Worm (Caenorhabditis elegans) whole organism, L2 larva: ENCODE data around the gene F11E6.11.

Source experiments
- C34F6.9 ChIP-seq: fragments of 150-350 bp; optimal IDR thresholded peaks from 2 replicates; lab custom pipeline; 2014; ENCODE audit warnings: missing biosample characterization, missing genetic modification characterization
- F13H6.1 ChIP-seq: sonication (generic microtip); optimal IDR thresholded peaks from 2 replicates; lab custom pipeline; 2016; ENCODE audit warnings: missing genetic modification characterization, missing compliant biosample characterization
- R02D3.7 ChIP-seq: fragments of 150-350 bp; optimal IDR thresholded peaks from 2 replicates; lab custom pipeline; 2014; ENCODE audit warnings: missing biosample characterization, missing genetic modification characterization
- Y55F3AM.14 ChIP-seq: fragments of 200-800 bp; sonication (Bioruptor generic); optimal IDR thresholded peaks from 2 replicates; lab custom pipeline; 2018; ENCODE audit warnings: mild to moderate bottlenecking, missing genetic modification characterization, missing compliant biosample characterization
- ZK546.5 ChIP-seq: sonication (generic microtip); optimal IDR thresholded peaks from 2 replicates; lab custom pipeline; 2017; ENCODE audit warnings: missing biosample characterization, missing genetic modification characterization
- alr-1 ChIP-seq: fragments of 150-350 bp; optimal IDR thresholded peaks from 2 replicates; lab custom pipeline; 2014; ENCODE audit warnings: missing biosample characterization, missing genetic modification characterization
- aly-2 ChIP-seq: fragments of 150-350 bp; optimal IDR thresholded peaks from 2 replicates; lab custom pipeline; 2014; ENCODE audit warnings: missing biosample characterization, missing genetic modification characterization
- ama-1 ChIP-seq: fragments of 150-350 bp; optimal IDR thresholded peaks from 2 replicates; lab custom pipeline; 2018; ENCODE audit warnings: inconsistent platforms
- ceh-16 ChIP-seq: fragments of 150-350 bp; optimal IDR thresholded peaks from 2 replicates; lab custom pipeline; 2014; ENCODE audit warnings: missing biosample characterization, missing genetic modification characterization
- crh-2 ChIP-seq: sonication (generic microtip); optimal IDR thresholded peaks from 2 replicates; lab custom pipeline; 2017; ENCODE audit warnings: missing biosample characterization, missing genetic modification characterization
- dmd-4 ChIP-seq: sonication (generic microtip); optimal IDR thresholded peaks from 2 replicates; lab custom pipeline; 2017; ENCODE audit warnings: missing biosample characterization, missing genetic modification characterization
- egl-27 ChIP-seq: sonication (generic microtip); optimal IDR thresholded peaks from 3 replicates; lab custom pipeline; 2017; ENCODE audit warnings: missing biosample characterization, missing genetic modification reagents, missing genetic modification characterization
- elt-1 ChIP-seq: fragments of 150-350 bp; optimal IDR thresholded peaks from 2 replicates; lab custom pipeline; 2014; ENCODE audit warnings: missing biosample characterization, missing genetic modification characterization
- elt-3 ChIP-seq: sonication (generic microtip); optimal IDR thresholded peaks from 2 replicates; lab custom pipeline; 2017; ENCODE audit warnings: missing biosample characterization, missing genetic modification characterization
- fos-1 ChIP-seq: fragments of 150-350 bp; optimal IDR thresholded peaks from 2 replicates; lab custom pipeline; 2014; ENCODE audit warnings: missing biosample characterization, missing genetic modification characterization
- gmeb-1 ChIP-seq: fragments of 150-350 bp; optimal IDR thresholded peaks from 2 replicates; lab custom pipeline; 2014; ENCODE audit warnings: missing biosample characterization, missing genetic modification characterization
- lin-11 ChIP-seq: fragments of 150-350 bp; sonication (generic microtip); optimal IDR thresholded peaks from 2 replicates; lab custom pipeline; 2014; ENCODE audit warnings: missing biosample characterization, missing genetic modification characterization, inconsistent platforms, mixed read lengths
- lin-13 ChIP-seq: fragments of 150-350 bp; optimal IDR thresholded peaks from 2 replicates; lab custom pipeline; 2014; ENCODE audit warnings: missing biosample characterization, missing genetic modification reagents, missing genetic modification characterization
- lin-39 ChIP-seq: fragments of 150-350 bp; optimal IDR thresholded peaks from 2 replicates; lab custom pipeline; 2014; ENCODE audit warnings: missing biosample characterization, missing genetic modification reagents, missing genetic modification characterization
- lsy-2 ChIP-seq, 2 experiments: fragments of 150-350 bp in 1 of 2; sonication (generic microtip) in 1 of 2; optimal IDR thresholded peaks; 2 replicates each; lab custom pipeline; 2014 to 2017; ENCODE audit warnings: missing biosample characterization in 2 of 2, missing genetic modification characterization in 2 of 2
- mbf-1 ChIP-seq: sonication (generic microtip); optimal IDR thresholded peaks from 2 replicates; lab custom pipeline; 2017; ENCODE audit warnings: missing biosample characterization, missing genetic modification characterization
- mdl-1 ChIP-seq, 2 experiments: fragments of 150-350 bp in 1 of 2; sonication (generic microtip) in 1 of 2; optimal IDR thresholded peaks; 2 replicates each; lab custom pipeline; 2017; ENCODE audit warnings: missing biosample characterization in 2 of 2, missing genetic modification characterization in 2 of 2
- nhr-10 ChIP-seq: sonication (generic microtip); optimal IDR thresholded peaks from 2 replicates; lab custom pipeline; 2017; ENCODE audit warnings: missing biosample characterization, missing genetic modification characterization
- nhr-11 ChIP-seq: fragments of 150-350 bp; optimal IDR thresholded peaks from 2 replicates; lab custom pipeline; 2014; ENCODE audit warnings: missing biosample characterization, missing genetic modification characterization
- nhr-129 ChIP-seq: fragments of 150-350 bp; optimal IDR thresholded peaks from 2 replicates; lab custom pipeline; 2014; ENCODE audit warnings: missing biosample characterization, missing genetic modification characterization
- nhr-237 ChIP-seq: fragments of 150-350 bp; optimal IDR thresholded peaks from 2 replicates; lab custom pipeline; 2014; ENCODE audit warnings: missing biosample characterization, missing genetic modification characterization
- nhr-25 ChIP-seq: fragments of 150-350 bp; sonication (generic microtip); optimal IDR thresholded peaks from 3 replicates; lab custom pipeline; 2014; ENCODE audit warnings: missing biosample characterization, missing genetic modification characterization
- skn-1 ChIP-seq: sonication (generic microtip); optimal IDR thresholded peaks from 2 replicates; lab custom pipeline; 2017; ENCODE audit warnings: missing biosample characterization, missing genetic modification characterization
- sma-3 ChIP-seq: sonication (generic microtip); optimal IDR thresholded peaks from 2 replicates; lab custom pipeline; 2016; ENCODE audit warnings: missing genetic modification reagents, missing genetic modification characterization, missing compliant biosample characterization
- sma-9 ChIP-seq, 2 experiments: fragments of 150-350 bp in 1 of 2; sonication (generic microtip) in 1 of 2; optimal IDR thresholded peaks; 2 replicates each; lab custom pipeline; 2014 to 2016; ENCODE audit warnings: missing genetic modification characterization in 2 of 2, mild to moderate bottlenecking in 1 of 2, missing biosample characterization in 1 of 2, missing compliant biosample characterization in 1 of 2, missing genetic modification reagents in 1 of 2, moderate library complexity in 1 of 2
- snpc-4 ChIP-seq: fragments of 150-350 bp; optimal IDR thresholded peaks from 2 replicates; lab custom pipeline; 2014; ENCODE audit warnings: missing biosample characterization, missing genetic modification characterization
- unc-39 ChIP-seq: fragments of 150-350 bp; optimal IDR thresholded peaks from 2 replicates; lab custom pipeline; 2014; ENCODE audit warnings: missing biosample characterization, missing genetic modification characterization
- unc-55 ChIP-seq: fragments of 150-350 bp; sonication (generic microtip); optimal IDR thresholded peaks from 3 replicates; lab custom pipeline; 2014; ENCODE audit warnings: missing biosample characterization, missing genetic modification reagents, missing genetic modification characterization
- zag-1 ChIP-seq: fragments of 150-350 bp; optimal IDR thresholded peaks from 2 replicates; lab custom pipeline; 2014; ENCODE audit warnings: missing biosample characterization, missing genetic modification characterization
- ztf-1 ChIP-seq: fragments of 200-800 bp; sonication (Bioruptor generic); conservative IDR thresholded peaks from 2 replicates; pipeline ENCODE4 v1.3.6; 2022; ENCODE audit warnings: missing genetic modification characterization, missing compliant biosample characterization
- ztf-4 ChIP-seq: fragments of 150-350 bp; optimal IDR thresholded peaks from 2 replicates; lab custom pipeline; 2014; ENCODE audit warnings: missing biosample characterization, missing genetic modification characterization

Gene F11E6.11

ce11 chrIV:17407025-17407424, 35.6 kb upstream of the F11E6.11 start, which contains the start of gene T02D1.7:
TSS of gene T02D1.7 (minus strand) at chrIV:17407125.
- TF ChIP-seq ceh-16 (tag; lab: Kevin White, UChicago) (no peak), unc-39 (tag; lab: Kevin White, UChicago) (no peak), ztf-1 (GFP tag; lab: Robert Waterston, UW) (no peak), ztf-4 (no peak), nhr-237 (tag; lab: Kevin White, UChicago) (no peak), nhr-25 (no peak), lsy-2 (tag; optimal IDR thresholded peaks at IDR 0.05; lab: Kevin White, UChicago) (no peak), elt-3 (tag; lab: Kevin White, UChicago) (no peak), lin-11 (tag; lab: Kevin White, UChicago) (no peak), lin-13 (no peak), dmd-4 (tag; lab: Kevin White, UChicago) (no peak), F13H6.1 (tag; lab: Kevin White, UChicago) (no peak), snpc-4 (no peak), R02D3.7 (no peak), elt-1 (tag; lab: Kevin White, UChicago) (no peak)

ce11 chrIV:17407491-17407890, 35.1 kb upstream of the F11E6.11 start, which contains the start of gene T02D1.9:
TSS of gene T02D1.9 (minus strand) at chrIV:17407591.
- no peak for TF ChIP-seq C34F6.9 (tag; lab: Kevin White, UChicago)
- TF ChIP-seq gmeb-1 (tag; lab: Kevin White, UChicago) = no peak
- no peak for TF ChIP-seq fos-1 (tag; lab: Kevin White, UChicago)
- no peak for TF ChIP-seq unc-39 (tag; lab: Kevin White, UChicago)
- no peak for TF ChIP-seq egl-27 (tag; lab: Kevin White, UChicago)
- no peak for TF ChIP-seq mbf-1 (tag; lab: Kevin White, UChicago)
- TF ChIP-seq nhr-11 = no peak
- TF ChIP-seq lin-39 (tag; lab: Kevin White, UChicago) = no peak
- TF ChIP-seq ama-1 (lab: Kevin White, UChicago) = no peak
- no peak for TF ChIP-seq dmd-4 (tag; lab: Kevin White, UChicago)
- TF ChIP-seq, all 48 proteins: peak for 0

ce11 chrIV:17413343-17413742, 29.3 kb upstream of the F11E6.11 start:
- TF ChIP-seq nhr-11 = no peak
- no peak for TF ChIP-seq unc-39 (tag; lab: Kevin White, UChicago)
- no peak for TF ChIP-seq aly-2
- no peak for TF ChIP-seq nhr-25
- TF ChIP-seq nhr-10 (tag; lab: Kevin White, UChicago) = no peak
- TF ChIP-seq ceh-16 (tag; lab: Kevin White, UChicago) = no peak
- TF ChIP-seq mdl-1 (tag; optimal IDR thresholded peaks at IDR 0.05; lab: Kevin White, UChicago) = no peak
- TF ChIP-seq skn-1 (tag; lab: Kevin White, UChicago) = no peak
- TF ChIP-seq elt-1 (tag; lab: Kevin White, UChicago) = no peak
- no peak for TF ChIP-seq nhr-129 (tag; lab: Kevin White, UChicago)
- TF ChIP-seq Y55F3AM.14 (GFP tag; lab: Kevin White, UChicago) = no peak
- no peak for TF ChIP-seq F13H6.1 (tag; lab: Kevin White, UChicago)
- no peak for TF ChIP-seq ZK546.5
- no peak for TF ChIP-seq sma-3 (GFP tag; lab: Kevin White, UChicago)
- TF ChIP-seq snpc-4 = no peak
- no peak for TF ChIP-seq alr-1 (tag; lab: Kevin White, UChicago)
- no peak for TF ChIP-seq fos-1 (tag; lab: Kevin White, UChicago)
- TF ChIP-seq mbf-1 (tag; lab: Kevin White, UChicago) = no peak
- TF ChIP-seq unc-55 (GFP tag; lab: Kevin White, UChicago) = no peak

ce11 chrIV:17417723-17418122, 24.9 kb upstream of the F11E6.11 start, which contains the start of gene npr-26:
TSS of gene npr-26 (minus strand) at chrIV:17417823.
- TF ChIP-seq unc-55 (GFP tag; lab: Kevin White, UChicago) (no peak), ZK546.5 (no peak), zag-1 (tag; lab: Kevin White, UChicago) (no peak), crh-2 (tag; lab: Kevin White, UChicago) (no peak), elt-3 (tag; lab: Kevin White, UChicago) (no peak), nhr-10 (tag; lab: Kevin White, UChicago) (no peak), gmeb-1 (tag; lab: Kevin White, UChicago) (no peak), sma-9 (GFP tag; optimal IDR thresholded peaks at IDR 0.05; lab: Kevin White, UChicago) (no peak), sma-9 (tag; optimal IDR thresholded peaks at IDR 0.05; lab: Kevin White, UChicago) (no peak), egl-27 (tag; lab: Kevin White, UChicago) (no peak), ztf-4 (no peak)
